Worm (Caenorhabditis elegans) whole organism, young adult: ENCODE results near the gene F17C11.22.

Experiments used
- B0261.1 ChIP-seq: sonication (generic microtip); optimal IDR thresholded peaks from 2 replicates; lab custom pipeline; 2016; ENCODE audit warnings: mild to moderate bottlenecking, missing genetic modification characterization, moderate library complexity, missing compliant biosample characterization
- F33H1.4 ChIP-seq: fragments of 200-800 bp; sonication (Bioruptor generic); IDR thresholded peaks from 2 replicates; pipeline ENCODE4 v1.3.6; 2022; ENCODE audit warnings: missing genetic modification reagents, missing genetic modification characterization, missing compliant biosample characterization
- F39B2.1 ChIP-seq: fragments of 200-800 bp; sonication (Bioruptor generic); IDR thresholded peaks from 2 replicates; pipeline ENCODE4 v1.3.6; 2022; ENCODE audit warnings: missing genetic modification reagents, missing genetic modification characterization, missing compliant biosample characterization
- F52B5.7 ChIP-seq: sonication (generic microtip); optimal IDR thresholded peaks from 2 replicates; lab custom pipeline; 2016; ENCODE audit warnings: mild to moderate bottlenecking, missing genetic modification characterization, missing compliant biosample characterization
- F57C9.4 ChIP-seq: sonication (generic microtip); optimal IDR thresholded peaks from 2 replicates; lab custom pipeline; 2017; ENCODE audit warnings: mild to moderate bottlenecking, missing genetic modification characterization, missing compliant biosample characterization
- K12H6.12 ChIP-seq: fragments of 200-800 bp; sonication (Bioruptor generic); optimal IDR thresholded peaks from 2 replicates; lab custom pipeline; 2018; ENCODE audit warnings: mild to moderate bottlenecking, missing genetic modification characterization, missing compliant biosample characterization
- Y53G8AR.9 ChIP-seq: fragments of 200-800 bp; sonication (Bioruptor generic); conservative IDR thresholded peaks from 2 replicates; pipeline ENCODE4 v1.3.6; 2022; ENCODE audit warnings: missing genetic modification reagents, missing genetic modification characterization, missing compliant biosample characterization
- Y95B8A.8 ChIP-seq: fragments of 200-800 bp; sonication (Bioruptor generic); IDR thresholded peaks from 2 replicates; pipeline ENCODE4 v1.3.6; 2022; ENCODE audit warnings: missing genetic modification reagents, missing genetic modification characterization, missing compliant biosample characterization
- akir-1 ChIP-seq: fragments of 200-800 bp; sonication (Bioruptor generic); optimal IDR thresholded peaks from 2 replicates; lab custom pipeline; 2018; ENCODE audit warnings: mild to moderate bottlenecking, missing genetic modification characterization, moderate library complexity, missing compliant biosample characterization
- aptf-3 ChIP-seq: fragments of 200-800 bp; sonication (Bioruptor generic); IDR thresholded peaks from 2 replicates; pipeline ENCODE4 v1.3.6; 2022; ENCODE audit warnings: missing genetic modification characterization, missing compliant biosample characterization
- atf-7 ChIP-seq: sonication (generic microtip); optimal IDR thresholded peaks from 2 replicates; lab custom pipeline; 2017; ENCODE audit warnings: mild to moderate bottlenecking, missing genetic modification characterization, missing compliant biosample characterization
- attf-3 ChIP-seq: fragments of 200-800 bp; sonication (Bioruptor generic); conservative IDR thresholded peaks from 2 replicates; pipeline ENCODE4 v1.3.6; 2022; ENCODE audit warnings: missing genetic modification reagents, missing genetic modification characterization, missing compliant biosample characterization
- ccch-3 ChIP-seq: fragments of 200-800 bp; sonication (Bioruptor generic); optimal IDR thresholded peaks from 2 replicates; lab custom pipeline; 2018; ENCODE audit warnings: mild to moderate bottlenecking, missing genetic modification characterization, missing compliant biosample characterization
- cebp-1 ChIP-seq, 2 experiments: fragments of 200-800 bp in 1 of 2; sonication (Bioruptor generic) in 1 of 2; sonication (generic microtip) in 1 of 2; IDR thresholded peaks in 1 of 2; optimal IDR thresholded peaks in 1 of 2; 2 replicates each; pipeline versions ENCODE4 v1.3.6 to Lab custom; 2017 to 2022; ENCODE audit warnings: missing compliant biosample characterization in 2 of 2, missing genetic modification characterization in 2 of 2, mild to moderate bottlenecking in 1 of 2, missing genetic modification reagents in 1 of 2, moderate library complexity in 1 of 2
- ceh-58 ChIP-seq: fragments of 200-800 bp; sonication (Bioruptor generic); IDR thresholded peaks from 2 replicates; pipeline ENCODE4 v1.3.6; 2022; ENCODE audit warnings: missing genetic modification characterization, missing compliant biosample characterization
- ceh-79 ChIP-seq: sonication (generic microtip); optimal IDR thresholded peaks from 2 replicates; lab custom pipeline; 2017; ENCODE audit warnings: mild to moderate bottlenecking, missing genetic modification characterization, missing compliant biosample characterization
- ceh-91 ChIP-seq: fragments of 200-800 bp; sonication (Bioruptor generic); IDR thresholded peaks from 2 replicates; pipeline ENCODE4 v1.3.6; 2022; ENCODE audit warnings: missing genetic modification reagents, missing genetic modification characterization, missing compliant biosample characterization
- chd-7 ChIP-seq: sonication (generic microtip); optimal IDR thresholded peaks from 2 replicates; lab custom pipeline; 2016; ENCODE audit warnings: mild to moderate bottlenecking, missing genetic modification characterization, moderate library complexity, missing compliant biosample characterization
- dox-1 ChIP-seq: fragments of 200-800 bp; sonication (Bioruptor generic); IDR thresholded peaks from 2 replicates; pipeline ENCODE4 v1.3.6; 2022; ENCODE audit warnings: missing genetic modification reagents, missing genetic modification characterization, missing compliant biosample characterization
- ekl-4 ChIP-seq: fragments of 200-800 bp; sonication (Bioruptor generic); IDR thresholded peaks from 2 replicates; pipeline ENCODE4 v1.3.6; 2022; ENCODE audit warnings: missing genetic modification reagents, missing genetic modification characterization, missing compliant biosample characterization
- him-1 ChIP-seq: sonication (generic microtip); optimal IDR thresholded peaks from 2 replicates; lab custom pipeline; 2016; ENCODE audit warnings: missing genotype, missing genetic modification reagents, missing genetic modification characterization, missing compliant biosample characterization
- hmg-1.2 ChIP-seq: fragments of 200-800 bp; sonication (Bioruptor generic); IDR thresholded peaks from 2 replicates; pipeline ENCODE4 v1.3.6; 2022; ENCODE audit warnings: missing genetic modification reagents, missing genetic modification characterization, missing compliant biosample characterization
- let-607 ChIP-seq, 2 experiments: fragments of 200-800 bp in 1 of 2; sonication (Bioruptor generic) in 1 of 2; sonication (generic microtip) in 1 of 2; optimal IDR thresholded peaks; 2 replicates each; lab custom pipeline; 2016 to 2018; ENCODE audit warnings: mild to moderate bottlenecking in 2 of 2, missing compliant biosample characterization in 2 of 2, missing genetic modification characterization in 2 of 2, moderate library complexity in 2 of 2, missing genotype in 1 of 2
- lin-35 ChIP-seq, 3 experiments: fragments of 150-350 bp in 2 of 3; sonication (generic microtip) in 1 of 3; optimal IDR thresholded peaks; 2 replicates each; lab custom pipeline; 2014 to 2018; ENCODE audit warnings: missing biosample characterization in 3 of 3, missing genetic modification characterization in 3 of 3, missing genetic modification reagents in 3 of 3
- lir-1 ChIP-seq: fragments of 200-800 bp; sonication (Bioruptor generic); conservative IDR thresholded peaks from 2 replicates; pipeline ENCODE4 v1.3.6; 2022; ENCODE audit warnings: missing genetic modification reagents, missing genetic modification characterization, missing compliant biosample characterization
- lsy-27 ChIP-seq: sonication (generic microtip); optimal IDR thresholded peaks from 2 replicates; lab custom pipeline; 2017; ENCODE audit warnings: missing genetic modification characterization, mild to moderate bottlenecking, missing compliant biosample characterization, antibody characterized with exemption, missing genotype, borderline replicate concordance; ENCODE audit not compliant: insufficient read depth
- mcd-1 ChIP-seq: fragments of 200-800 bp; sonication (Bioruptor generic); IDR thresholded peaks from 2 replicates; pipeline ENCODE4 v1.3.6; 2022; ENCODE audit warnings: missing genetic modification reagents, missing genetic modification characterization, missing compliant biosample characterization
- mes-4 ChIP-seq: sonication (generic microtip); optimal IDR thresholded peaks from 2 replicates; lab custom pipeline; 2016; ENCODE audit warnings: missing genotype, missing genetic modification characterization, missing compliant biosample characterization
- mxl-1 ChIP-seq: sonication (generic microtip); optimal IDR thresholded peaks from 2 replicates; lab custom pipeline; 2016; ENCODE audit warnings: missing genetic modification characterization, missing compliant biosample characterization
- nhr-179 ChIP-seq: sonication (generic microtip); optimal IDR thresholded peaks from 2 replicates; lab custom pipeline; 2016; ENCODE audit warnings: mild to moderate bottlenecking, missing genetic modification characterization, missing compliant biosample characterization
- rcor-1 ChIP-seq: fragments of 200-800 bp; sonication (Bioruptor generic); IDR thresholded peaks from 2 replicates; pipeline ENCODE4 v1.3.6; 2022; ENCODE audit warnings: missing genetic modification reagents, missing genetic modification characterization, missing compliant biosample characterization
- rec-8 ChIP-seq, 2 experiments: sonication (generic microtip); optimal IDR thresholded peaks; 2 replicates each; lab custom pipeline; 2016; ENCODE audit warnings: mild to moderate bottlenecking in 2 of 2, missing genetic modification characterization in 2 of 2, missing genetic modification reagents in 2 of 2, missing genotype in 2 of 2, missing biosample characterization in 1 of 2, missing compliant biosample characterization in 1 of 2, moderate library complexity in 1 of 2
- sdz-38 ChIP-seq: sonication (generic microtip); optimal IDR thresholded peaks from 2 replicates; lab custom pipeline; 2016; ENCODE audit warnings: missing genotype, missing genetic modification characterization, missing compliant biosample characterization
- snpc-3.4 ChIP-seq: sonication (generic microtip); optimal IDR thresholded peaks from 2 replicates; lab custom pipeline; 2017; ENCODE audit warnings: missing genetic modification characterization, mild to moderate bottlenecking, missing compliant biosample characterization, antibody characterized with exemption, moderate library complexity, missing genotype, missing genetic modification reagents
- xnd-1 ChIP-seq: sonication (generic microtip); optimal IDR thresholded peaks from 2 replicates; lab custom pipeline; 2016; ENCODE audit warnings: missing genotype, missing genetic modification reagents, missing genetic modification characterization, missing compliant biosample characterization
- zfh-2 ChIP-seq: fragments of 200-800 bp; sonication (Bioruptor generic); conservative IDR thresholded peaks from 2 replicates; pipeline ENCODE4 v1.3.6; 2022; ENCODE audit warnings: missing genetic modification reagents, missing genetic modification characterization, missing compliant biosample characterization
- ztf-25 ChIP-seq: fragments of 200-800 bp; sonication (Bioruptor generic); IDR thresholded peaks from 2 replicates; pipeline ENCODE4 v1.3.6; 2022; ENCODE audit warnings: missing genetic modification reagents, missing genetic modification characterization, missing compliant biosample characterization
- ztf-26 ChIP-seq: sonication (generic microtip); optimal IDR thresholded peaks from 2 replicates; lab custom pipeline; 2017; ENCODE audit warnings: missing genetic modification characterization, missing compliant biosample characterization
- ztf-28 ChIP-seq: fragments of 200-800 bp; sonication (Bioruptor generic); IDR thresholded peaks from 2 replicates; pipeline ENCODE4 v1.3.6; 2022; ENCODE audit warnings: missing genetic modification reagents, missing genetic modification characterization, missing compliant biosample characterization

The F17C11.22 gene

ce11 chrV:10991789-10992188, 21.8 kb upstream of the F17C11.22 start, which contains the start of gene frpr-9 (continued):
- no peak for TF ChIP-seq lsy-27 (tag; lab: Kevin White, UChicago)
- TF ChIP-seq let-607 (tag; optimal IDR thresholded peaks at IDR 0.05; lab: Kevin White, UChicago) = no peak
- no peak for TF ChIP-seq rcor-1 (GFP tag; lab: Robert Waterston, UW)
- TF ChIP-seq B0261.1 = no peak
- TF ChIP-seq dox-1 (GFP tag; lab: Robert Waterston, UW) = no peak
- TF ChIP-seq lir-1 (GFP tag; lab: Robert Waterston, UW) = no peak
- TF ChIP-seq aptf-3 = no peak
- TF ChIP-seq F39B2.1 = no peak
- TF ChIP-seq, all 124 proteins: peak for 0

- TF ChIP-seq mxl-1 (tag; lab: Kevin White, UChicago) (no peak), ceh-91 (GFP tag; lab: Robert Waterston, UW) (no peak), F33H1.4 (GFP tag; lab: Robert Waterston, UW) (no peak), lin-35 (GFP tag; optimal IDR thresholded peaks at IDR 0.05; lab: Kevin White, UChicago) (no peak), Y53G8AR.9 (no peak), ztf-25 (GFP tag; lab: Robert Waterston, UW) (no peak), ztf-26 (tag; lab: Kevin White, UChicago) (no peak), zfh-2 (GFP tag; lab: Robert Waterston, UW) (no peak), rcor-1 (GFP tag; lab: Robert Waterston, UW) (no peak), F57C9.4 (tag; lab: Kevin White, UChicago) (no peak), sdz-38 (no peak)
Observed at ce11 chrV:10981113-10981512, 11.1 kb upstream of the F17C11.22 start, which contains the start of gene fig-1. Gene fig-1 (minus strand): TSS chrV:10981213.

- TF ChIP-seq him-1 (tag; lab: Kevin White, UChicago) = no peak
- no peak for TF ChIP-seq chd-7
- no peak for TF ChIP-seq F52B5.7
- no peak for TF ChIP-seq dox-1 (GFP tag; lab: Robert Waterston, UW)
- no peak for TF ChIP-seq K12H6.12 (tag; lab: Kevin White, UChicago)
- no peak for TF ChIP-seq B0261.1
- no peak for TF ChIP-seq snpc-3.4 (tag; lab: Kevin White, UChicago)
- no peak for TF ChIP-seq nhr-179 (tag; lab: Kevin White, UChicago)
- TF ChIP-seq rec-8 (tag; optimal IDR thresholded peaks at IDR 0.05; lab: Kevin White, UChicago) = no peak
- TF ChIP-seq mes-4 (tag; lab: Kevin White, UChicago) = no peak
- no peak for TF ChIP-seq xnd-1 (tag; lab: Kevin White, UChicago)
- TF ChIP-seq hmg-1.2 = no peak
- TF ChIP-seq ccch-3 (GFP tag; lab: Kevin White, UChicago) = no peak
- no peak for TF ChIP-seq akir-1 (GFP tag; lab: Kevin White, UChicago)
- TF ChIP-seq attf-3 (GFP tag; lab: Robert Waterston, UW) = no peak
Observed at ce11 chrV:10975091-10975490, 5.1 kb upstream of the F17C11.22 start.

- TF ChIP-seq ekl-4 (GFP tag; lab: Robert Waterston, UW) (no peak), Y95B8A.8 (no peak), ztf-28 (no peak), let-607 (tag; optimal IDR thresholded peaks at IDR 0.05; lab: Kevin White, UChicago) (no peak), ceh-79 (tag; lab: Kevin White, UChicago) (no peak), cebp-1 (GFP tag; IDR thresholded peaks at IDR 0.05; lab: Robert Waterston, UW) (no peak), cebp-1 (tag; optimal IDR thresholded peaks at IDR 0.05; lab: Kevin White, UChicago) (no peak), ceh-58 (GFP tag; lab: Robert Waterston, UW) (no peak), atf-7 (tag; lab: Kevin White, UChicago) (no peak), lsy-27 (tag; lab: Kevin White, UChicago) (no peak), mcd-1 (GFP tag; lab: Robert Waterston, UW) (no peak)
- TF ChIP-seq, all 124 proteins: peak for 0
Observed at ce11 chrV:10970930-10971329, 960 bp upstream of the F17C11.22 start.
